Fruit fly (Drosophila melanogaster) whole organism, embryonic: ENCODE results near the gene CG17154.
A peak's percentile ranks its signal among the peaks of the same experiment; 100 is the strongest.

Source experiments
- Adf1 ChIP-seq: fragments of 200-800 bp; sonication (Bioruptor generic); IDR thresholded peaks from 2 replicates; pipeline ENCODE4 v1.3.6; 2022; ENCODE audit warnings: missing biosample characterization, missing genetic modification characterization
- Bdp1 ChIP-seq: fragments of 200-800 bp; sonication (Bioruptor generic); optimal IDR thresholded peaks from 3 replicates; lab custom pipeline; 2016; ENCODE audit warnings: missing biosample characterization, missing genetic modification characterization
- CG10147 ChIP-seq: fragments of 200-800 bp; sonication (Bioruptor generic); optimal IDR thresholded peaks from 2 replicates; lab custom pipeline; 2019; ENCODE audit warnings: missing biosample characterization, mild to moderate bottlenecking, missing genetic modification characterization, moderate library complexity
- CG10267 ChIP-seq: fragments of 200-800 bp; sonication (Bioruptor generic); optimal IDR thresholded peaks from 2 replicates; lab custom pipeline; 2018; ENCODE audit warnings: missing biosample characterization, mild to moderate bottlenecking, missing genetic modification characterization, moderate library complexity
- CG11695 ChIP-seq: fragments of 200-800 bp; sonication (Bioruptor generic); IDR thresholded peaks from 3 replicates; pipeline ENCODE4 v1.3.6; 2022; ENCODE audit warnings: missing biosample characterization, missing genetic modification characterization
- CG12071 ChIP-seq: fragments of 200-800 bp; sonication (Bioruptor generic); optimal IDR thresholded peaks from 3 replicates; lab custom pipeline; 2018; ENCODE audit warnings: missing biosample characterization, mild to moderate bottlenecking, missing genetic modification characterization
- CG12236 ChIP-seq: fragments of 200-800 bp; sonication (Bioruptor generic); optimal IDR thresholded peaks from 2 replicates; lab custom pipeline; 2016; ENCODE audit warnings: missing biosample characterization, missing genetic modification characterization
- CG12659 ChIP-seq: fragments of 200-800 bp; sonication (Bioruptor generic); optimal IDR thresholded peaks from 3 replicates; lab custom pipeline; 2017; ENCODE audit warnings: mild to moderate bottlenecking, missing biosample characterization, missing genetic modification reagents, missing genetic modification characterization
- CG17385 ChIP-seq: fragments of 200-800 bp; sonication (Bioruptor generic); optimal IDR thresholded peaks from 3 replicates; lab custom pipeline; 2018; ENCODE audit warnings: missing biosample characterization, mild to moderate bottlenecking, missing genetic modification characterization
- CG17568 ChIP-seq: fragments of 200-800 bp; sonication (Bioruptor generic); optimal IDR thresholded peaks from 2 replicates; lab custom pipeline; 2018; ENCODE audit warnings: missing biosample characterization, mild to moderate bottlenecking, missing genetic modification characterization, moderate library complexity
- CG17612 ChIP-seq: fragments of 200-800 bp; sonication (Bioruptor generic); IDR thresholded peaks from 2 replicates; pipeline ENCODE4 v1.3.6; 2022; ENCODE audit warnings: missing biosample characterization, missing genetic modification characterization
- CG18599 ChIP-seq: fragments of 200-800 bp; sonication (Bioruptor generic); optimal IDR thresholded peaks from 3 replicates; lab custom pipeline; 2017; ENCODE audit warnings: missing biosample characterization, missing genetic modification characterization, mild to moderate bottlenecking, moderate library complexity, missing genetic modification reagents
- CG2202 ChIP-seq: fragments of 200-800 bp; sonication (Bioruptor generic); optimal IDR thresholded peaks from 2 replicates; lab custom pipeline; 2018; ENCODE audit warnings: missing biosample characterization, mild to moderate bottlenecking, missing genetic modification characterization
- CG30431 ChIP-seq: fragments of 200-800 bp; sonication (Bioruptor generic); optimal IDR thresholded peaks from 2 replicates; lab custom pipeline; 2017; ENCODE audit warnings: missing biosample characterization, missing genetic modification characterization
- CG31224 ChIP-seq: fragments of 200-800 bp; sonication (Bioruptor generic); IDR thresholded peaks from 2 replicates; pipeline ENCODE4 v1.3.6; 2022; ENCODE audit warnings: missing biosample characterization, missing genetic modification characterization
- CG34422 ChIP-seq: fragments of 200-800 bp; sonication (Bioruptor generic); IDR thresholded peaks from 3 replicates; pipeline ENCODE4 v1.3.6; 2022; ENCODE audit warnings: missing biosample characterization, missing genetic modification characterization
- CG4360 ChIP-seq: fragments of 200-800 bp; sonication (Bioruptor generic); IDR thresholded peaks from 2 replicates; pipeline ENCODE4 v1.3.6; 2022; ENCODE audit warnings: missing biosample characterization, missing genetic modification characterization
- CG6175 ChIP-seq: fragments of 200-800 bp; sonication (Bioruptor generic); IDR thresholded peaks from 3 replicates; pipeline ENCODE4 v1.3.6; 2022; ENCODE audit warnings: missing biosample characterization, missing genetic modification characterization
- CG7928 ChIP-seq: fragments of 200-800 bp; sonication (Bioruptor generic); optimal IDR thresholded peaks from 2 replicates; lab custom pipeline; 2017; ENCODE audit warnings: missing biosample characterization, mild to moderate bottlenecking, missing genetic modification characterization
- Camta ChIP-seq: fragments of 200-800 bp; sonication (Bioruptor generic); optimal IDR thresholded peaks from 2 replicates; lab custom pipeline; 2016; ENCODE audit warnings: missing biosample characterization, missing genetic modification characterization
- Dek ChIP-seq: fragments of 200-800 bp; sonication (Bioruptor generic); optimal IDR thresholded peaks from 3 replicates; lab custom pipeline; 2019; ENCODE audit warnings: missing biosample characterization, mild to moderate bottlenecking, missing genetic modification characterization, moderate library complexity
- Dll ChIP-seq: fragments of 200-800 bp; sonication (Bioruptor generic); IDR thresholded peaks from 4 replicates; pipeline ENCODE4 v1.3.6; 2022; ENCODE audit warnings: missing biosample characterization, missing genetic modification characterization; ENCODE audit not compliant: partially characterized antibody
- Eip74EF ChIP-seq, 2 experiments: fragments of 200-800 bp in 1 of 2; fragments of >200 bp in 1 of 2; sonication (Bioruptor generic) in 1 of 2; optimal IDR thresholded peaks; 2 replicates each; lab custom pipeline; 2017 to 2019; ENCODE audit warnings: missing biosample characterization in 2 of 2, missing genetic modification characterization in 2 of 2, mild to moderate bottlenecking in 1 of 2, moderate library complexity in 1 of 2
- H15 ChIP-seq: fragments of 200-800 bp; sonication (Bioruptor generic); IDR thresholded peaks from 3 replicates; pipeline ENCODE4 v1.3.6; 2022; ENCODE audit warnings: missing biosample characterization, missing genetic modification characterization
- HmgZ ChIP-seq: fragments of 200-800 bp; sonication (Bioruptor generic); optimal IDR thresholded peaks from 2 replicates; lab custom pipeline; 2018; ENCODE audit warnings: missing biosample characterization, mild to moderate bottlenecking, missing genetic modification characterization
- Hr39 ChIP-seq: fragments of >200 bp; optimal IDR thresholded peaks from 2 replicates; lab custom pipeline; 2017
- Oaz ChIP-seq: fragments of 200-800 bp; sonication (Bioruptor generic); IDR thresholded peaks from 2 replicates; pipeline ENCODE4 v1.3.6; 2022; ENCODE audit warnings: missing biosample characterization, missing genetic modification characterization
- Pdp1 ChIP-seq, 2 experiments: fragments of 200-800 bp; sonication (Bioruptor generic); optimal IDR thresholded peaks; 3 replicates each; lab custom pipeline; 2016; ENCODE audit warnings: missing biosample characterization in 2 of 2, missing genetic modification characterization in 2 of 2, mild to moderate bottlenecking in 1 of 2, moderate library complexity in 1 of 2
- TFAM ChIP-seq: fragments of 200-800 bp; sonication (Bioruptor generic); optimal IDR thresholded peaks from 2 replicates; lab custom pipeline; 2017; ENCODE audit warnings: missing biosample characterization, missing genetic modification characterization, inconsistent platforms
- bsh ChIP-seq, 2 experiments: fragments of 200-800 bp; sonication (Bioruptor generic); optimal IDR thresholded peaks; 2 replicates each; lab custom pipeline; 2017 to 2018; ENCODE audit warnings: mild to moderate bottlenecking in 2 of 2, missing biosample characterization in 2 of 2, missing genetic modification characterization in 2 of 2, moderate library complexity in 1 of 2
- cato ChIP-seq: fragments of 200-800 bp; sonication (Bioruptor generic); optimal IDR thresholded peaks from 2 replicates; lab custom pipeline; 2016; ENCODE audit warnings: missing biosample characterization, missing genetic modification characterization, borderline replicate concordance
- chm ChIP-seq: fragments of 200-800 bp; sonication (Bioruptor generic); IDR thresholded peaks from 2 replicates; pipeline ENCODE4 v1.3.6; 2022; ENCODE audit warnings: missing biosample characterization, missing genetic modification characterization
- ci ChIP-seq: fragments of 200-800 bp; sonication (Bioruptor generic); IDR thresholded peaks from 3 replicates; pipeline ENCODE4 v1.3.6; 2022; ENCODE audit warnings: missing biosample characterization, missing genetic modification characterization
- crol ChIP-seq: fragments of 200-800 bp; sonication (Bioruptor generic); IDR thresholded peaks from 2 replicates; pipeline ENCODE4 v1.3.6; 2022; ENCODE audit warnings: missing biosample characterization, missing genetic modification characterization
- crp ChIP-seq, 2 experiments: fragments of 200-800 bp; sonication (Bioruptor generic); optimal IDR thresholded peaks; 2 replicates in 1 of 2; 3 replicates in 1 of 2; lab custom pipeline; 2017; ENCODE audit warnings: missing biosample characterization in 2 of 2, missing genetic modification characterization in 2 of 2, mild to moderate bottlenecking in 1 of 2, moderate library complexity in 1 of 2
- dati ChIP-seq: fragments of 200-800 bp; sonication (Bioruptor generic); IDR thresholded peaks from 2 replicates; pipeline ENCODE4 v1.3.6; 2022; ENCODE audit warnings: missing biosample characterization, missing genetic modification characterization
- dmrt11E ChIP-seq: fragments of 200-800 bp; sonication (Bioruptor generic); optimal IDR thresholded peaks from 3 replicates; lab custom pipeline; 2018; ENCODE audit warnings: missing biosample characterization, mild to moderate bottlenecking, missing genetic modification characterization, moderate library complexity
- fd3F ChIP-seq: fragments of 200-800 bp; sonication (Bioruptor generic); optimal IDR thresholded peaks from 2 replicates; lab custom pipeline; 2018; ENCODE audit warnings: missing biosample characterization, mild to moderate bottlenecking, missing genetic modification characterization, moderate library complexity
- fu2 ChIP-seq: fragments of 200-800 bp; sonication (Bioruptor generic); optimal IDR thresholded peaks from 2 replicates; lab custom pipeline; 2016; ENCODE audit warnings: missing biosample characterization, missing genetic modification characterization
- gro ChIP-seq: fragments of 200-800 bp; sonication (Bioruptor generic); optimal IDR thresholded peaks from 2 replicates; lab custom pipeline; 2016; ENCODE audit warnings: missing biosample characterization, missing genetic modification characterization
- hbn ChIP-seq: fragments of 200-800 bp; sonication (Bioruptor generic); IDR thresholded peaks from 2 replicates; pipeline ENCODE4 v1.3.6; 2022; ENCODE audit warnings: missing biosample characterization, missing genetic modification characterization; ENCODE audit not compliant: partially characterized antibody
- knrl ChIP-seq: fragments of 200-800 bp; sonication (Bioruptor generic); IDR thresholded peaks from 3 replicates; pipeline ENCODE4 v1.3.6; 2022; ENCODE audit warnings: missing biosample characterization, missing genetic modification characterization; ENCODE audit not compliant: partially characterized antibody
- peb ChIP-seq: fragments of 200-800 bp; sonication (Bioruptor generic); IDR thresholded peaks from 2 replicates; pipeline ENCODE4 v1.3.6; 2022; ENCODE audit warnings: missing biosample characterization, missing genetic modification characterization
- pfk ChIP-seq: fragments of 200-800 bp; sonication (Bioruptor generic); optimal IDR thresholded peaks from 2 replicates; lab custom pipeline; 2018; ENCODE audit warnings: missing biosample characterization, mild to moderate bottlenecking, missing genetic modification characterization, moderate library complexity
- wdn ChIP-seq: fragments of 200-800 bp; sonication (Bioruptor generic); IDR thresholded peaks from 2 replicates; pipeline ENCODE4 v1.3.6; 2022; ENCODE audit warnings: missing biosample characterization, missing genetic modification characterization
- wek ChIP-seq: fragments of 200-800 bp; sonication (Bioruptor generic); optimal IDR thresholded peaks from 3 replicates; lab custom pipeline; 2018; ENCODE audit warnings: missing biosample characterization, mild to moderate bottlenecking, missing genetic modification characterization, moderate library complexity
- zen ChIP-seq: fragments of 200-800 bp; sonication (Bioruptor generic); optimal IDR thresholded peaks from 3 replicates; lab custom pipeline; 2018; ENCODE audit warnings: missing biosample characterization, mild to moderate bottlenecking, missing genetic modification characterization, moderate library complexity

The CG17154 gene

DNA sequence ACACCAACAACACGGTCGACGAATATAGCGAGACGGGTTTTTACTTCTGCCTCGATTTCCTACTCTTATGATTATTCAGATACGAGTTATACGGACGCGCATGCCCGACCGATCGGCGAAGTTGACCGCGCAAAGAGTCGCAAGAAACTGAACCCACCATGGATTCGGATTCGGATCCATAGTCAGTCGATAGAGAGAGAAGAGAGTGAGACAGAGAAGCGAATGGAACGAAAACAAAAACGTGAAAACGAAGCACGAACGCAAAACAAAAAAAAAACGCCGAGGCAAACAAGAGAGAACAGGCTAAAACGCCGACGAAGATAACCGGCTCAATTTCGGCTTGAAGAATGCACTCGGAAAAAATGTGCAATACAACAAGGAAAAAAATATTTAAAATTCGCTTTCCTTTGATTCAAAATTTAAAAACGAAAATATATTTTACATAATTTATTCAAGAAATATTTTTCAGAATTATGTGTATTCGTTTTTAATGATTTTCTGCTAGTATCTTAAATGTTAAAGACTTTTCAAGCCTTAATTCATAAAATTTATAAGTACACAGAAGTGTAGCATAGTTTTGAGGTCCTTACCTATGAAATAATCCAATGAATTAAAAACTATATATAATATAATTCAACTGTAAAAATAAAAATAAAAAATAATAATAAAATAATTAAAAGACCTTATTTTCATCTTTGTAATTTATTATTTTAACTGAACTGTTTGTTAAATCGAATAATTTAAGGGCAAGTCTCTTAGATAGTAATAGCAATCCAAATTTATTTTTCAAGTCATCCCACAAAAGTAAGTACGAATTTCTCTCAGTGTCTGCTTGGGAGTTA is 6.5 kb upstream of the CG17154 start, which contains the start of gene Sema5c (continued):
- no peak for TF ChIP-seq knrl (GFP tag; lab: Robert Waterston, UW)
- no peak for TF ChIP-seq dati
- TF ChIP-seq CG7928: no peak
- peak; percentile 4 for TF ChIP-seq CG2202 (tag; lab: Kevin White, UChicago)
- peak; percentile 43 for TF ChIP-seq zen (tag; lab: Kevin White, UChicago)
- no peak for TF ChIP-seq Camta (GFP tag; lab: Kevin White, UChicago)
- no peak for TF ChIP-seq TFAM (GFP tag; lab: Kevin White, UChicago)
- TF ChIP-seq CG17568 (GFP tag; lab: Kevin White, UChicago): peak; percentile 3
- peak; percentile 4 to 24 for TF ChIP-seq Pdp1 (GFP tag; optimal IDR thresholded peaks at IDR 0.05; lab: Kevin White, UChicago)
- TF ChIP-seq fu2: no peak
- peak; percentile 49 for TF ChIP-seq Dek (tag; lab: Kevin White, UChicago)
- no peak for TF ChIP-seq crol (GFP tag; lab: Robert Waterston, UW)
- peak; percentile 66 for TF ChIP-seq CG17385
- no peak for TF ChIP-seq wdn
- TF ChIP-seq CG34422 (GFP tag; lab: Robert Waterston, UW): peak; percentile 33; the same call in 2 of the 3 replicates
- TF ChIP-seq Bdp1 (GFP tag; lab: Kevin White, UChicago): no peak
- peak; percentile 60 for TF ChIP-seq CG30431 (GFP tag; lab: Kevin White, UChicago)
- TF ChIP-seq CG18599 (GFP tag; lab: Kevin White, UChicago): peak; percentile 48
- TF ChIP-seq Hr39 (lab: Kevin White, UChicago): no peak
- TF ChIP-seq H15 (GFP tag; lab: Robert Waterston, UW): 0 out of 3 replicates have a peak, but pooled peaks have one; percentile 39
- peak; percentile 28; the same call in 1 of the 2 replicates for TF ChIP-seq CG31224 (GFP tag; lab: Robert Waterston, UW)
- 0 out of 4 replicates have a peak, but pooled peaks have one; percentile 36 for TF ChIP-seq Dll (GFP tag; lab: Robert Waterston, UW)
- TF ChIP-seq fd3F (GFP tag; lab: Kevin White, UChicago): peak; percentile 46
- peak; percentile 68; the same call in 1 of the 2 replicates for TF ChIP-seq CG4360
- peak; percentile 16 for TF ChIP-seq CG12071 (GFP tag; lab: Kevin White, UChicago)
- peak; percentile 38 for TF ChIP-seq HmgZ
- no peak for TF ChIP-seq crp (GFP tag; optimal IDR thresholded peaks at IDR 0.05; lab: Kevin White, UChicago)
- no peak for TF ChIP-seq Oaz (GFP tag; lab: Robert Waterston, UW)
- no peak for TF ChIP-seq CG17612
- TF ChIP-seq chm (GFP tag; lab: Robert Waterston, UW): peak; percentile 81
- no peak for TF ChIP-seq Eip74EF (GFP tag; optimal IDR thresholded peaks at IDR 0.05; lab: Kevin White, UChicago)
- TF ChIP-seq CG12236 (GFP tag; lab: Kevin White, UChicago): no peak
- peak; percentile 72 for TF ChIP-seq CG10147 (GFP tag; lab: Kevin White, UChicago)
- TF ChIP-seq CG6175 (GFP tag; lab: Robert Waterston, UW): peak; percentile 38; the same call in 1 of the 3 replicates
- TF ChIP-seq bsh (GFP tag; optimal IDR thresholded peaks at IDR 0.05; lab: Kevin White, UChicago): peak; percentile 35 to 62
- peak; percentile 8 for TF ChIP-seq cato (GFP tag; lab: Kevin White, UChicago)
- TF ChIP-seq hbn: 0 out of 2 replicates have a peak, but pooled peaks have one; percentile 16
- TF ChIP-seq CG11695 (GFP tag; lab: Robert Waterston, UW): peak; percentile 86
- TF ChIP-seq CG10267: peak; percentile 72
- peak; percentile 72 for TF ChIP-seq gro (GFP tag; lab: Kevin White, UChicago)
- TF ChIP-seq pfk (GFP tag; lab: Kevin White, UChicago): peak; percentile 63
- no peak for TF ChIP-seq wek (GFP tag; lab: Kevin White, UChicago)
- TF ChIP-seq Adf1: peak; percentile 20; the same call in 1 of the 2 replicates
- TF ChIP-seq peb (GFP tag; lab: Robert Waterston, UW): no peak
- TF ChIP-seq CG12659 (GFP tag; lab: Kevin White, UChicago): peak; percentile 79
- peak; percentile 75 for TF ChIP-seq ci (GFP tag; lab: Robert Waterston, UW)
- TF ChIP-seq dmrt11E (tag; lab: Kevin White, UChicago): peak; percentile 89
